Fruit fly (Drosophila melanogaster) whole organism, embryonic: ENCODE data around the gene His3.3B.

ENCODE experiments used
- BEAF-32 ChIP-seq: fragments of 200-800 bp; sonication (Bioruptor generic); optimal IDR thresholded peaks from 3 replicates; lab custom pipeline; 2017; ENCODE audit warnings: missing biosample characterization, missing genetic modification characterization, mild to moderate bottlenecking, moderate library complexity, missing genetic modification reagents
- BtbVII ChIP-seq: fragments of 200-800 bp; sonication (Bioruptor generic); optimal IDR thresholded peaks from 3 replicates; lab custom pipeline; 2017; ENCODE audit warnings: missing biosample characterization, mild to moderate bottlenecking, missing genetic modification characterization
- Bteb2 ChIP-seq: fragments of 200-800 bp; sonication (Bioruptor generic); optimal IDR thresholded peaks from 2 replicates; lab custom pipeline; 2016; ENCODE audit warnings: missing biosample characterization, missing genetic modification characterization
- CG10274 ChIP-seq: fragments of 200-800 bp; sonication (Bioruptor generic); optimal IDR thresholded peaks from 3 replicates; lab custom pipeline; 2017; ENCODE audit warnings: missing biosample characterization, mild to moderate bottlenecking, missing genetic modification characterization
- CG12236 ChIP-seq: fragments of 200-800 bp; sonication (Bioruptor generic); optimal IDR thresholded peaks from 2 replicates; lab custom pipeline; 2016; ENCODE audit warnings: missing biosample characterization, missing genetic modification characterization
- CG13287 ChIP-seq: fragments of 200-800 bp; sonication (Bioruptor generic); IDR thresholded peaks from 2 replicates; pipeline ENCODE4 v1.3.6; 2022; ENCODE audit warnings: missing biosample characterization, missing genetic modification characterization; ENCODE audit not compliant: partially characterized antibody
- CG17568 ChIP-seq: fragments of 200-800 bp; sonication (Bioruptor generic); optimal IDR thresholded peaks from 2 replicates; lab custom pipeline; 2018; ENCODE audit warnings: missing biosample characterization, mild to moderate bottlenecking, missing genetic modification characterization, moderate library complexity
- CG18599 ChIP-seq: fragments of 200-800 bp; sonication (Bioruptor generic); optimal IDR thresholded peaks from 3 replicates; lab custom pipeline; 2017; ENCODE audit warnings: missing biosample characterization, missing genetic modification characterization, mild to moderate bottlenecking, moderate library complexity, missing genetic modification reagents
- CG2712 ChIP-seq: fragments of 200-800 bp; optimal IDR thresholded peaks from 3 replicates; lab custom pipeline; 2019; ENCODE audit warnings: missing biosample characterization, mild to moderate bottlenecking, missing genetic modification characterization, moderate library complexity
- CG30431 ChIP-seq: fragments of 200-800 bp; sonication (Bioruptor generic); optimal IDR thresholded peaks from 2 replicates; lab custom pipeline; 2017; ENCODE audit warnings: missing biosample characterization, missing genetic modification characterization
- CG3163 ChIP-seq: fragments of 200-800 bp; sonication (Bioruptor generic); optimal IDR thresholded peaks from 3 replicates; lab custom pipeline; 2016; ENCODE audit warnings: missing biosample characterization, missing genetic modification characterization
- CG3726 ChIP-seq: fragments of 200-800 bp; sonication (Bioruptor generic); IDR thresholded peaks from 3 replicates; pipeline ENCODE4, ENCODE4 v1.3.6; 2022; ENCODE audit warnings: missing biosample characterization, missing genetic modification characterization
- CG4404 ChIP-seq: fragments of 200-800 bp; sonication (Bioruptor generic); IDR thresholded peaks from 2 replicates; pipeline ENCODE4 v1.3.6; 2022; ENCODE audit warnings: missing biosample characterization, missing genetic modification characterization
- CG8388 ChIP-seq: fragments of 200-800 bp; sonication (Bioruptor generic); optimal IDR thresholded peaks from 2 replicates; lab custom pipeline; 2019; ENCODE audit warnings: missing biosample characterization, mild to moderate bottlenecking, missing genetic modification characterization, moderate library complexity
- CG9215 ChIP-seq: fragments of 200-800 bp; sonication (Bioruptor generic); IDR thresholded peaks from 2 replicates; pipeline ENCODE4 v1.3.6; 2022; ENCODE audit warnings: missing biosample characterization, missing genetic modification characterization
- CG9609 ChIP-seq: fragments of 200-800 bp; sonication (Bioruptor generic); optimal IDR thresholded peaks from 3 replicates; lab custom pipeline; 2016; ENCODE audit warnings: missing biosample characterization, missing genetic modification characterization
- CHES-1-like ChIP-seq: fragments of 200-800 bp; sonication (Bioruptor generic); optimal IDR thresholded peaks from 2 replicates; lab custom pipeline; 2016; ENCODE audit warnings: missing biosample characterization, missing genetic modification characterization
- CkIIα-i1 ChIP-seq: fragments of 200-800 bp; sonication (Bioruptor generic); IDR thresholded peaks from 2 replicates; pipeline ENCODE4 v1.3.6; 2022; ENCODE audit warnings: missing biosample characterization, missing genetic modification characterization
- D ChIP-seq, 2 experiments: fragments of 200-800 bp in 1 of 2; fragments of >200 bp in 1 of 2; sonication (Bioruptor generic) in 1 of 2; optimal IDR thresholded peaks; 2 replicates in 1 of 2; 3 replicates in 1 of 2; lab custom pipeline; 2017; ENCODE audit warnings: mild to moderate bottlenecking in 1 of 2, missing biosample characterization in 1 of 2, missing genetic modification characterization in 1 of 2, missing genetic modification reagents in 1 of 2
- Dp ChIP-seq: fragments of 200-800 bp; sonication (Bioruptor generic); optimal IDR thresholded peaks from 2 replicates; lab custom pipeline; 2018; ENCODE audit warnings: missing biosample characterization, mild to moderate bottlenecking, missing genetic modification characterization, moderate library complexity
- GATAe ChIP-seq: fragments of 200-800 bp; sonication (Bioruptor generic); conservative IDR thresholded peaks from 2 replicates; pipeline ENCODE4 v1.3.6; 2022; ENCODE audit warnings: missing biosample characterization, missing genetic modification characterization
- Hmx ChIP-seq: fragments of 200-800 bp; sonication (Bioruptor generic); optimal IDR thresholded peaks from 2 replicates; lab custom pipeline; 2016; ENCODE audit warnings: missing biosample characterization, missing genetic modification characterization
- Lpt ChIP-seq: fragments of >200 bp; optimal IDR thresholded peaks from 2 replicates; lab custom pipeline; 2018; ENCODE audit warnings: missing biosample characterization, missing genetic modification characterization
- NFAT ChIP-seq: fragments of 200-800 bp; sonication (Bioruptor generic); IDR thresholded peaks from 2 replicates; pipeline ENCODE4 v1.3.6; 2022; ENCODE audit warnings: missing biosample characterization, missing genetic modification characterization
- NK7.1 ChIP-seq: fragments of 200-800 bp; sonication (Bioruptor generic); optimal IDR thresholded peaks from 3 replicates; lab custom pipeline; 2016; ENCODE audit warnings: missing biosample characterization, missing genetic modification characterization
- Oli ChIP-seq: fragments of 200-800 bp; sonication (Bioruptor generic); optimal IDR thresholded peaks from 2 replicates; lab custom pipeline; 2018; ENCODE audit warnings: missing biosample characterization, mild to moderate bottlenecking, missing genetic modification characterization, moderate library complexity
- Sox102F ChIP-seq: fragments of 200-800 bp; sonication (Bioruptor generic); optimal IDR thresholded peaks from 2 replicates; lab custom pipeline; 2018; ENCODE audit warnings: missing biosample characterization, mild to moderate bottlenecking, missing genetic modification characterization, moderate library complexity
- Sry-δ ChIP-seq: fragments of 200-800 bp; sonication (Bioruptor generic); optimal IDR thresholded peaks from 2 replicates; lab custom pipeline; 2016; ENCODE audit warnings: missing biosample characterization, missing genetic modification characterization
- TFAM ChIP-seq: fragments of 200-800 bp; sonication (Bioruptor generic); optimal IDR thresholded peaks from 2 replicates; lab custom pipeline; 2017; ENCODE audit warnings: missing biosample characterization, missing genetic modification characterization, inconsistent platforms
- abd-A ChIP-seq: fragments of 200-800 bp; sonication (Bioruptor generic); optimal IDR thresholded peaks from 3 replicates; lab custom pipeline; 2019; ENCODE audit warnings: missing biosample characterization, mild to moderate bottlenecking, missing genetic modification characterization, moderate library complexity
- amos ChIP-seq: fragments of 200-800 bp; sonication (Bioruptor generic); IDR thresholded peaks from 2 replicates; pipeline ENCODE4 v1.3.6; 2022; ENCODE audit warnings: missing biosample characterization, missing genetic modification characterization; ENCODE audit not compliant: partially characterized antibody
- bab2 ChIP-seq: fragments of 200-800 bp; sonication (Bioruptor generic); optimal IDR thresholded peaks from 2 replicates; lab custom pipeline; 2016; ENCODE audit warnings: missing biosample characterization, missing genetic modification characterization
- cato ChIP-seq: fragments of 200-800 bp; sonication (Bioruptor generic); optimal IDR thresholded peaks from 2 replicates; lab custom pipeline; 2016; ENCODE audit warnings: missing biosample characterization, missing genetic modification characterization, borderline replicate concordance
- chn ChIP-seq: fragments of 200-800 bp; sonication (Bioruptor generic); optimal IDR thresholded peaks from 2 replicates; lab custom pipeline; 2016; ENCODE audit warnings: missing biosample characterization, missing genetic modification characterization
- crol ChIP-seq: fragments of 200-800 bp; sonication (Bioruptor generic); IDR thresholded peaks from 2 replicates; pipeline ENCODE4 v1.3.6; 2022; ENCODE audit warnings: missing biosample characterization, missing genetic modification characterization
- dati ChIP-seq: fragments of 200-800 bp; sonication (Bioruptor generic); IDR thresholded peaks from 2 replicates; pipeline ENCODE4 v1.3.6; 2022; ENCODE audit warnings: missing biosample characterization, missing genetic modification characterization
- eve ChIP-seq, 2 experiments: fragments of >200 bp; optimal IDR thresholded peaks; 2 replicates each; lab custom pipeline; 2017; ENCODE audit warnings: missing biosample characterization in 2 of 2, missing genetic modification characterization in 2 of 2
- fu2 ChIP-seq: fragments of 200-800 bp; sonication (Bioruptor generic); optimal IDR thresholded peaks from 2 replicates; lab custom pipeline; 2016; ENCODE audit warnings: missing biosample characterization, missing genetic modification characterization
- grau ChIP-seq: fragments of 200-800 bp; optimal IDR thresholded peaks from 3 replicates; lab custom pipeline; 2019; ENCODE audit warnings: missing biosample characterization, mild to moderate bottlenecking, missing genetic modification characterization, moderate library complexity
- gsb-n ChIP-seq: fragments of 200-800 bp; sonication (Bioruptor generic); optimal IDR thresholded peaks from 3 replicates; lab custom pipeline; 2018; ENCODE audit warnings: missing biosample characterization, mild to moderate bottlenecking, missing genetic modification characterization
- hb ChIP-seq: fragments of 200-800 bp; sonication (Bioruptor generic); IDR thresholded peaks from 3 replicates; pipeline ENCODE4 v1.3.6; 2022; ENCODE audit warnings: missing biosample characterization, missing genetic modification characterization; ENCODE audit not compliant: partially characterized antibody
- kni ChIP-seq: fragments of 200-800 bp; sonication (Bioruptor generic); optimal IDR thresholded peaks from 3 replicates; lab custom pipeline; 2017; ENCODE audit warnings: mild to moderate bottlenecking, missing biosample characterization, missing genetic modification reagents, missing genetic modification characterization
- pan ChIP-seq, 4 experiments: fragments of >200 bp in 3 of 4; fragments of 200-800 bp in 1 of 4; sonication (Bioruptor generic) in 1 of 4; optimal IDR thresholded peaks in 3 of 4; IDR thresholded peaks in 1 of 4; 2 replicates each; pipeline versions ENCODE4 v1.3.6 to Lab custom; 2017 to 2022; ENCODE audit warnings: missing biosample characterization in 2 of 4, missing genetic modification characterization in 2 of 4, mixed read lengths in 1 of 4
- pros ChIP-seq: fragments of 200-800 bp; sonication (Bioruptor generic); optimal IDR thresholded peaks from 3 replicates; lab custom pipeline; 2019; ENCODE audit warnings: missing biosample characterization, mild to moderate bottlenecking, missing genetic modification characterization, moderate library complexity
- pum ChIP-seq: fragments of 200-800 bp; sonication (Bioruptor generic); optimal IDR thresholded peaks from 2 replicates; lab custom pipeline; 2016; ENCODE audit warnings: missing biosample characterization, missing genetic modification characterization
- row ChIP-seq: fragments of 200-800 bp; sonication (Bioruptor generic); IDR thresholded peaks from 3 replicates; pipeline ENCODE4 v1.3.6; 2022; ENCODE audit warnings: missing biosample characterization, missing genetic modification characterization
- slou ChIP-seq: fragments of 200-800 bp; sonication (Bioruptor generic); optimal IDR thresholded peaks from 3 replicates; lab custom pipeline; 2016; ENCODE audit warnings: missing biosample characterization, missing genetic modification characterization
- tna ChIP-seq: fragments of 200-800 bp; sonication (Bioruptor generic); IDR thresholded peaks from 2 replicates; pipeline ENCODE4 v1.3.6; 2022; ENCODE audit warnings: missing biosample characterization, missing genetic modification characterization; ENCODE audit not compliant: partially characterized antibody
- ttk ChIP-seq: fragments of 200-800 bp; sonication (Bioruptor generic); IDR thresholded peaks from 2 replicates; pipeline ENCODE4 v2.1.2; 2022; ENCODE audit warnings: missing biosample characterization, missing genetic modification characterization
- usp ChIP-seq: fragments of >200 bp; optimal IDR thresholded peaks from 2 replicates; lab custom pipeline; 2017; ENCODE audit warnings: missing biosample characterization, missing genetic modification characterization
- vfl ChIP-seq: fragments of 200-800 bp; sonication (Bioruptor generic); optimal IDR thresholded peaks from 2 replicates; lab custom pipeline; 2016; ENCODE audit warnings: missing biosample characterization, missing genetic modification characterization

Gene His3.3B

dm6 chrX:9163110-9163509, 6.6 kb upstream of the His3.3B start, which contains the start of gene mei-P26 (continued):
- TF ChIP-seq CG2712 (tag; lab: Kevin White, UChicago): peak; percentile 22
- TF ChIP-seq pros (GFP tag; lab: Kevin White, UChicago): no peak
- TF ChIP-seq gsb-n: no peak
- TF ChIP-seq dati (GFP tag; lab: Robert Waterston, UW): no peak
- peak; percentile 49; the same call in 2 of the 3 replicates for TF ChIP-seq row (GFP tag; lab: Robert Waterston, UW)
- TF ChIP-seq CG30431 (GFP tag; lab: Kevin White, UChicago): no peak
- TF ChIP-seq Hmx (GFP tag; lab: Kevin White, UChicago): no peak
- TF ChIP-seq fu2 (GFP tag; lab: Kevin White, UChicago): no peak
- TF ChIP-seq Lpt (GFP tag; lab: Kevin White, UChicago): no peak
- TF ChIP-seq Oli (tag; lab: Kevin White, UChicago): no peak
- no peak for TF ChIP-seq CG8388 (GFP tag; lab: Kevin White, UChicago)
- TF ChIP-seq CG3726: no peak
- TF ChIP-seq hb (GFP tag; lab: Robert Waterston, UW): peak; percentile 81
- no peak for TF ChIP-seq abd-A
- no peak for TF ChIP-seq CkIIα-i1
- no peak for TF ChIP-seq Sox102F (GFP tag; lab: Kevin White, UChicago)
- TF ChIP-seq amos (GFP tag; lab: Robert Waterston, UW): peak; percentile 92
- no peak for TF ChIP-seq CG10274 (GFP tag; lab: Kevin White, UChicago)
- no peak for TF ChIP-seq usp
- TF ChIP-seq CG13287: peak; percentile 86
- no peak for TF ChIP-seq TFAM (GFP tag; lab: Kevin White, UChicago)
- no peak for TF ChIP-seq NFAT (GFP tag; lab: Robert Waterston, UW)
- TF ChIP-seq Bteb2 (GFP tag; lab: Kevin White, UChicago): no peak
- no peak for TF ChIP-seq crol
- no peak for TF ChIP-seq vfl (GFP tag; lab: Kevin White, UChicago)
- no peak for TF ChIP-seq GATAe (GFP tag; lab: Robert Waterston, UW)
- peak; percentile 51 for TF ChIP-seq Dp
- TF ChIP-seq BEAF-32 (GFP tag; lab: Kevin White, UChicago): peak; percentile 78
- TF ChIP-seq CG9609 (GFP tag; lab: Kevin White, UChicago): no peak
- TF ChIP-seq pum (GFP tag; lab: Kevin White, UChicago): no peak
- peak; percentile 72 for TF ChIP-seq tna (GFP tag; lab: Robert Waterston, UW)
- TF ChIP-seq eve (GFP tag; optimal IDR thresholded peaks at IDR 0.05; lab: Kevin White, UChicago): no peak
- TF ChIP-seq CG12236: no peak
- no peak for TF ChIP-seq CHES-1-like
- TF ChIP-seq NK7.1 (GFP tag; lab: Kevin White, UChicago): no peak
- TF ChIP-seq CG17568 (GFP tag; lab: Kevin White, UChicago): peak; percentile 58
- no peak for TF ChIP-seq slou
- no peak for TF ChIP-seq grau
- TF ChIP-seq CG9215 (GFP tag; lab: Robert Waterston, UW): no peak
- TF ChIP-seq CG4404 (GFP tag; lab: Robert Waterston, UW): no peak
- TF ChIP-seq pan (optimal IDR thresholded peaks at IDR 0.05; lab: Kevin White, UChicago): no peak
- TF ChIP-seq pan (GFP tag; optimal IDR thresholded peaks at IDR 0.05 in 1 of 2, IDR thresholded peaks at IDR 0.05 in 1 of 2): no peak
- no peak for TF ChIP-seq ttk
- TF ChIP-seq kni (GFP tag; lab: Kevin White, UChicago): no peak
- peak; percentile 78 for TF ChIP-seq Sry-δ (GFP tag; lab: Kevin White, UChicago)
- TF ChIP-seq bab2 (GFP tag; lab: Kevin White, UChicago): no peak
- TF ChIP-seq cato: no peak
- no peak for TF ChIP-seq CG18599
- TF ChIP-seq D (optimal IDR thresholded peaks at IDR 0.05; lab: Kevin White, UChicago): no peak
- no peak for TF ChIP-seq D (GFP tag; optimal IDR thresholded peaks at IDR 0.05; lab: Kevin White, UChicago)
- TF ChIP-seq CG3163 (GFP tag; lab: Kevin White, UChicago): no peak
- TF ChIP-seq BtbVII: no peak
- no peak for TF ChIP-seq chn (GFP tag; lab: Kevin White, UChicago)
